Fruit fly (Drosophila melanogaster): ENCODE measurements around the gene CG33223.

CG33223 gene

dm6 chrX:8491452-8492046, 7.9 kb upstream of the CG33223 start (continued):
- TF ChIP-seq fd3F (GFP tag; optimal IDR thresholded peaks at IDR 0.05): no peak
- no peak for TF ChIP-seq Adf1 (GFP tag; IDR thresholded peaks at IDR 0.05)
- TF ChIP-seq Dad (GFP tag; optimal IDR thresholded peaks at IDR 0.05): no peak
- no peak for TF ChIP-seq Fer2 (tag; optimal IDR thresholded peaks at IDR 0.05)
- no peak for TF ChIP-seq ase (GFP tag; IDR thresholded peaks at IDR 0.05)
- no peak for TF ChIP-seq Side (GFP tag; optimal IDR thresholded peaks at IDR 0.05)
- TF ChIP-seq H15 (GFP tag; IDR thresholded peaks at IDR 0.05): no peak
- peak; percentile 16 for TF ChIP-seq CG2712 (tag; optimal IDR thresholded peaks at IDR 0.05)
- TF ChIP-seq CG12219 (GFP tag; optimal IDR thresholded peaks at IDR 0.05): no peak
- TF ChIP-seq Nf-YB (GFP tag; optimal IDR thresholded peaks at IDR 0.05): no peak
- TF ChIP-seq lbe (GFP tag; optimal IDR thresholded peaks at IDR 0.05): no peak
- TF ChIP-seq CG11093 (GFP tag; IDR thresholded peaks at IDR 0.05): no peak
- no peak for TF ChIP-seq GATAe (GFP tag; conservative IDR thresholded peaks at IDR 0.05)
- TF ChIP-seq fd96Cb (tag; optimal IDR thresholded peaks at IDR 0.05): no peak
- TF ChIP-seq CG34224 (GFP tag; IDR thresholded peaks at IDR 0.05; ENCODE audit: partially characterized antibody): no peak
- no peak for TF ChIP-seq ranshi (GFP tag; IDR thresholded peaks at IDR 0.05)
- TF ChIP-seq CG8290 (GFP tag; optimal IDR thresholded peaks at IDR 0.05): no peak
- no peak for TF ChIP-seq CG8290 (tag; optimal IDR thresholded peaks at IDR 0.05)
- TF ChIP-seq Hr3 (GFP tag; optimal IDR thresholded peaks at IDR 0.05): no peak
- no peak for TF ChIP-seq Atf3 (GFP tag; optimal IDR thresholded peaks at IDR 0.05)
- no peak for TF ChIP-seq Doc3 (GFP tag; IDR thresholded peaks at IDR 0.05; ENCODE audit: partially characterized antibody)
- no peak for TF ChIP-seq CG13894 (tag; optimal IDR thresholded peaks at IDR 0.05)
- TF ChIP-seq tll (GFP tag; optimal IDR thresholded peaks at IDR 0.05): no peak
- no peak for TF ChIP-seq sim (GFP tag; IDR thresholded peaks at IDR 0.05)
- TF ChIP-seq pb (GFP tag; optimal IDR thresholded peaks at IDR 0.05): no peak
- TF ChIP-seq trem (tag; optimal IDR thresholded peaks at IDR 0.05): no peak
- peak; percentile 17 for TF ChIP-seq Sox100B (GFP tag; optimal IDR thresholded peaks at IDR 0.05)
- TF ChIP-seq pros (GFP tag; optimal IDR thresholded peaks at IDR 0.05): no peak
- no peak for TF ChIP-seq CG15696 (tag; optimal IDR thresholded peaks at IDR 0.05)
- peak; percentile 28 for TF ChIP-seq nom (GFP tag; optimal IDR thresholded peaks at IDR 0.05)
- no peak for TF ChIP-seq CG17912 (GFP tag; optimal IDR thresholded peaks at IDR 0.05)
- TF ChIP-seq caup (GFP tag; optimal IDR thresholded peaks at IDR 0.05; ENCODE audit: severe bottlenecking): no peak
- no peak for TF ChIP-seq CG17829 (tag; optimal IDR thresholded peaks at IDR 0.05)
- TF ChIP-seq tin (GFP tag; optimal IDR thresholded peaks at IDR 0.05): peak; percentile 20
- 0 out of 2 replicates have a peak, but pooled peaks have one; percentile 19 for TF ChIP-seq CG9215 (GFP tag; IDR thresholded peaks at IDR 0.05)
- no peak for TF ChIP-seq CG1647 (GFP tag; optimal IDR thresholded peaks at IDR 0.05)
- TF ChIP-seq chif (GFP tag; optimal IDR thresholded peaks at IDR 0.05): peak in 1 of 2 experiments; percentile 20
- TF ChIP-seq Oaz (GFP tag; IDR thresholded peaks at IDR 0.05): no peak
- TF ChIP-seq Med (GFP tag): peak; percentile 85
- no peak for TF ChIP-seq CTCF (GFP tag; optimal IDR thresholded peaks at IDR 0.05)
- TF ChIP-seq Awh (GFP tag; IDR thresholded peaks at IDR 0.05): no peak; the same call in 1 of the 2 replicates
- no peak for TF ChIP-seq nerfin-2 (GFP tag; IDR thresholded peaks at IDR 0.05; ENCODE audit: partially characterized antibody)
- peak; percentile 6 for TF ChIP-seq CG9609 (GFP tag; optimal IDR thresholded peaks at IDR 0.05)
- no peak for TF ChIP-seq HmgZ (tag; optimal IDR thresholded peaks at IDR 0.05)
- no peak for TF ChIP-seq YL-1 (GFP tag; optimal IDR thresholded peaks at IDR 0.05)
- peak; percentile 11 for TF ChIP-seq CG10209 (GFP tag; optimal IDR thresholded peaks at IDR 0.05)
- TF ChIP-seq Dek (tag; optimal IDR thresholded peaks at IDR 0.05): no peak
- TF ChIP-seq NC2β (GFP tag; optimal IDR thresholded peaks at IDR 0.05): no peak
- no peak for TF ChIP-seq Gsc (GFP tag; IDR thresholded peaks at IDR 0.05)
- no peak for TF ChIP-seq CG9876 (GFP tag; optimal IDR thresholded peaks at IDR 0.05)
- TF ChIP-seq kni (GFP tag; optimal IDR thresholded peaks at IDR 0.05): no peak
